Worm (Caenorhabditis elegans) whole organism, L1 larva: ENCODE results near the gene F38B6.4.

Source experiments
- C16A3.4 ChIP-seq: fragments of 150-350 bp; optimal IDR thresholded peaks from 2 replicates; lab custom pipeline; 2014; ENCODE audit warnings: missing biosample characterization, missing genetic modification characterization
- C34B4.2 ChIP-seq: sonication (generic microtip); optimal IDR thresholded peaks from 2 replicates; lab custom pipeline; 2017; ENCODE audit warnings: mild to moderate bottlenecking, missing genetic modification characterization, missing compliant biosample characterization
- Y116A8C.19 ChIP-seq: sonication (generic microtip); optimal IDR thresholded peaks from 2 replicates; lab custom pipeline; 2016; ENCODE audit warnings: missing compliant biosample characterization, missing genetic modification characterization, borderline replicate concordance
- blmp-1 ChIP-seq: fragments of 150-350 bp; optimal IDR thresholded peaks from 2 replicates; lab custom pipeline; 2014; ENCODE audit warnings: missing biosample characterization, missing genetic modification characterization
- ceh-8 ChIP-seq: fragments of 200-800 bp; sonication (Bioruptor generic); optimal IDR thresholded peaks from 2 replicates; lab custom pipeline; 2018; ENCODE audit warnings: mild to moderate bottlenecking, missing genetic modification characterization, moderate library complexity, missing compliant biosample characterization
- ceh-88 ChIP-seq: fragments of 200-800 bp; sonication (Bioruptor generic); IDR thresholded peaks from 2 replicates; pipeline ENCODE4 v1.3.6; 2022; ENCODE audit warnings: missing genetic modification characterization, missing compliant biosample characterization
- ceh-90 ChIP-seq: sonication (generic microtip); optimal IDR thresholded peaks from 2 replicates; lab custom pipeline; 2016; ENCODE audit warnings: missing genetic modification characterization, missing compliant biosample characterization
- efl-1 ChIP-seq, 4 experiments: fragments of 150-350 bp; optimal IDR thresholded peaks in 3 of 4; peaks in 1 of 4; 1 replicate in 1 of 4; 2 replicates in 3 of 4; lab custom pipeline; 2014; ENCODE audit warnings: missing biosample characterization in 2 of 4, missing genetic modification characterization in 2 of 4, missing genetic modification reagents in 2 of 4
- efl-3 ChIP-seq: fragments of 200-800 bp; sonication (Bioruptor generic); optimal IDR thresholded peaks from 2 replicates; lab custom pipeline; 2018; ENCODE audit warnings: mild to moderate bottlenecking, missing genetic modification characterization, missing compliant biosample characterization
- egl-13 ChIP-seq: sonication (generic microtip); optimal IDR thresholded peaks from 2 replicates; lab custom pipeline; 2016; ENCODE audit warnings: missing genotype, missing genetic modification reagents, missing genetic modification characterization, missing compliant biosample characterization
- elt-2 ChIP-seq: sonication (generic microtip); optimal IDR thresholded peaks from 2 replicates; lab custom pipeline; 2016; ENCODE audit warnings: missing genetic modification characterization, mild to moderate bottlenecking, inconsistent platforms, missing compliant biosample characterization, missing genetic modification reagents
- ets-5 ChIP-seq: fragments of 200-800 bp; sonication (Bioruptor generic); IDR thresholded peaks from 2 replicates; pipeline ENCODE4 v1.3.6; 2022; ENCODE audit warnings: missing genetic modification characterization, missing compliant biosample characterization
- fos-1 ChIP-seq: fragments of 150-350 bp; optimal IDR thresholded peaks from 2 replicates; lab custom pipeline; 2014; ENCODE audit warnings: missing biosample characterization, missing genetic modification characterization
- hlh-17 ChIP-seq: fragments of 200-800 bp; sonication (Bioruptor generic); optimal IDR thresholded peaks from 2 replicates; lab custom pipeline; 2018; ENCODE audit warnings: missing genetic modification characterization, mild to moderate bottlenecking, missing compliant biosample characterization, moderate library complexity, borderline replicate concordance
- irx-1 ChIP-seq: sonication (generic microtip); optimal IDR thresholded peaks from 2 replicates; lab custom pipeline; 2016; ENCODE audit warnings: missing genetic modification characterization, missing compliant biosample characterization
- isw-1 ChIP-seq: fragments of 200-800 bp; sonication (Bioruptor generic); IDR thresholded peaks from 2 replicates; pipeline ENCODE4 v1.3.6; 2022; ENCODE audit warnings: missing genetic modification characterization, missing compliant biosample characterization
- lin-13 ChIP-seq: fragments of 150-350 bp; optimal IDR thresholded peaks from 2 replicates; lab custom pipeline; 2014; ENCODE audit warnings: missing biosample characterization, missing genetic modification reagents, missing genetic modification characterization
- lin-35 ChIP-seq, 2 experiments: fragments of 150-350 bp; optimal IDR thresholded peaks; 2 replicates each; lab custom pipeline; 2014; ENCODE audit warnings: missing biosample characterization in 2 of 2, missing genetic modification characterization in 2 of 2, missing genetic modification reagents in 2 of 2
- lin-39 ChIP-seq: fragments of 150-350 bp; optimal IDR thresholded peaks from 2 replicates; lab custom pipeline; 2014; ENCODE audit warnings: missing biosample characterization, missing genetic modification reagents, missing genetic modification characterization
- lsy-2 ChIP-seq, 2 experiments: fragments of 150-350 bp; optimal IDR thresholded peaks; 2 replicates each; lab custom pipeline; 2014; ENCODE audit warnings: missing biosample characterization in 2 of 2, missing genetic modification characterization in 2 of 2
- mdl-1 ChIP-seq, 2 experiments: fragments of 150-350 bp; optimal IDR thresholded peaks; 2 replicates each; lab custom pipeline; 2014 to 2017; ENCODE audit warnings: missing biosample characterization in 2 of 2, missing genetic modification characterization in 2 of 2, inconsistent platforms in 1 of 2
- mep-1 ChIP-seq: fragments of 150-350 bp; optimal IDR thresholded peaks from 2 replicates; lab custom pipeline; 2014; ENCODE audit warnings: missing biosample characterization, missing genetic modification characterization
- nhr-11 ChIP-seq: fragments of 150-350 bp; optimal IDR thresholded peaks from 2 replicates; lab custom pipeline; 2014; ENCODE audit warnings: missing biosample characterization, missing genetic modification characterization
- nhr-12 ChIP-seq: sonication (generic microtip); optimal IDR thresholded peaks from 2 replicates; lab custom pipeline; 2017; ENCODE audit warnings: missing biosample characterization, missing genetic modification characterization
- nhr-19 ChIP-seq: fragments of 200-800 bp; sonication (Bioruptor generic); conservative IDR thresholded peaks from 2 replicates; pipeline ENCODE4 v1.3.6; 2022; ENCODE audit warnings: missing genetic modification characterization, missing compliant biosample characterization
- nhr-20 ChIP-seq: sonication (generic microtip); optimal IDR thresholded peaks from 2 replicates; lab custom pipeline; 2016; ENCODE audit warnings: mild to moderate bottlenecking, missing genetic modification characterization, missing compliant biosample characterization
- nhr-28 ChIP-seq: fragments of 150-350 bp; optimal IDR thresholded peaks from 2 replicates; lab custom pipeline; 2014; ENCODE audit warnings: missing biosample characterization, missing genetic modification characterization
- nhr-47 ChIP-seq: sonication (generic microtip); optimal IDR thresholded peaks from 2 replicates; lab custom pipeline; 2016; ENCODE audit warnings: mild to moderate bottlenecking, missing genetic modification characterization, moderate library complexity, missing compliant biosample characterization
- nhr-85 ChIP-seq: sonication (generic microtip); peaks from one replicate; lab custom pipeline; 2016; ENCODE audit warnings: missing genetic modification characterization, inconsistent platforms, missing compliant biosample characterization
- pag-3 ChIP-seq: sonication (generic microtip); optimal IDR thresholded peaks from 2 replicates; lab custom pipeline; 2017; ENCODE audit warnings: missing genetic modification characterization, mild to moderate bottlenecking, missing compliant biosample characterization, antibody characterized with exemption, borderline replicate concordance; ENCODE audit not compliant: insufficient read depth
- pqm-1 ChIP-seq: sonication (generic microtip); optimal IDR thresholded peaks from 3 replicates; lab custom pipeline; 2017; ENCODE audit warnings: missing biosample characterization, missing genetic modification characterization
- rnt-1 ChIP-seq: sonication (generic microtip); optimal IDR thresholded peaks from 2 replicates; lab custom pipeline; 2016; ENCODE audit warnings: mild to moderate bottlenecking, missing genetic modification characterization, moderate library complexity, missing compliant biosample characterization
- sptf-1 ChIP-seq: fragments of 150-350 bp; optimal IDR thresholded peaks from 2 replicates; lab custom pipeline; 2014; ENCODE audit warnings: missing biosample characterization, missing genetic modification characterization
- sup-37 ChIP-seq: fragments of 200-800 bp; sonication (Bioruptor generic); optimal IDR thresholded peaks from 2 replicates; lab custom pipeline; 2018; ENCODE audit warnings: mild to moderate bottlenecking, missing genetic modification characterization, missing compliant biosample characterization
- tbx-2 ChIP-seq: sonication (generic microtip); optimal IDR thresholded peaks from 2 replicates; lab custom pipeline; 2016; ENCODE audit warnings: missing genetic modification characterization, missing compliant biosample characterization
- tlp-1 ChIP-seq: fragments of 150-350 bp; optimal IDR thresholded peaks from 2 replicates; lab custom pipeline; 2014; ENCODE audit warnings: missing biosample characterization, missing genetic modification characterization
- unc-98 ChIP-seq: fragments of 200-800 bp; sonication (Bioruptor generic); IDR thresholded peaks from 2 replicates; pipeline ENCODE4 v1.3.6; 2022; ENCODE audit warnings: missing genetic modification characterization, missing compliant biosample characterization
- vab-15 ChIP-seq: sonication (generic microtip); optimal IDR thresholded peaks from 2 replicates; lab custom pipeline; 2017; ENCODE audit warnings: missing genotype, mild to moderate bottlenecking, missing genetic modification characterization, missing compliant biosample characterization
- xbp-1 ChIP-seq: sonication (generic microtip); optimal IDR thresholded peaks from 2 replicates; lab custom pipeline; 2016; ENCODE audit warnings: missing genetic modification characterization, missing compliant biosample characterization
- zip-4 ChIP-seq: fragments of 200-800 bp; sonication (Bioruptor generic); optimal IDR thresholded peaks from 2 replicates; lab custom pipeline; 2018; ENCODE audit warnings: mild to moderate bottlenecking, missing genetic modification characterization, moderate library complexity, missing compliant biosample characterization
- ztf-11 ChIP-seq, 2 experiments: sonication (generic microtip); optimal IDR thresholded peaks; 2 replicates each; lab custom pipeline; 2016 to 2017; ENCODE audit warnings: missing genetic modification characterization in 2 of 2, missing biosample characterization in 1 of 2, missing compliant biosample characterization in 1 of 2

F38B6.4 gene

ce11 chrX:6672519-6672918 lies 2.1 kb upstream of the F38B6.4 start, which contains the start of gene col-172:
col-172 (plus strand) TSS chrX:6672819.
- TF ChIP-seq C34B4.2 (tag; lab: Kevin White, UChicago) (no peak), nhr-28 (tag; lab: Kevin White, UChicago) (no peak), efl-3 (no peak), tlp-1 (no peak), fos-1 (tag; lab: Kevin White, UChicago) (no peak), pqm-1 (no peak), xbp-1 (tag; lab: Kevin White, UChicago) (no peak), ceh-90 (tag; lab: Kevin White, UChicago) (no peak), lin-35 (GFP tag; optimal IDR thresholded peaks at IDR 0.05; lab: Kevin White, UChicago) (no peak), lin-39 (tag; lab: Kevin White, UChicago) (no peak), rnt-1 (no peak), C16A3.4 (tag; lab: Kevin White, UChicago) (no peak), nhr-85 (no peak), nhr-19 (GFP tag; lab: Robert Waterston, UW) (no peak), ceh-88 (no peak), isw-1 (GFP tag; lab: Robert Waterston, UW) (no peak), lsy-2 (tag; optimal IDR thresholded peaks at IDR 0.05; lab: Kevin White, UChicago) (no peak), nhr-12 (tag; lab: Kevin White, UChicago) (no peak)
- TF ChIP-seq, all 84 proteins: peak for 0

- no peak for TF ChIP-seq ets-5 (GFP tag; lab: Robert Waterston, UW)
- no peak for TF ChIP-seq nhr-11 (tag; lab: Kevin White, UChicago)
- no peak for TF ChIP-seq sup-37 (GFP tag; lab: Kevin White, UChicago)
- TF ChIP-seq unc-98 (GFP tag; lab: Robert Waterston, UW): no peak
- no peak for TF ChIP-seq lin-13 (GFP tag; lab: Kevin White, UChicago)
- TF ChIP-seq ceh-90 (tag; lab: Kevin White, UChicago): no peak
- no peak for TF ChIP-seq elt-2
- TF ChIP-seq zip-4 (GFP tag; lab: Kevin White, UChicago): no peak
- TF ChIP-seq nhr-19 (GFP tag; lab: Robert Waterston, UW): no peak
- no peak for TF ChIP-seq nhr-20 (tag; lab: Kevin White, UChicago)
- TF ChIP-seq nhr-47 (tag; lab: Kevin White, UChicago): no peak
- TF ChIP-seq, all 84 proteins: peak for 0
These were observed 8.0 kb downstream of the F38B6.4 start, which contains the start of gene F38B6.8 for ce11 chrX:6682683-6683082. F38B6.8 (minus strand) TSS chrX:6682783.

- TF ChIP-seq sptf-1 (no peak), lin-35 (GFP tag; optimal IDR thresholded peaks at IDR 0.05; lab: Kevin White, UChicago) (no peak), efl-1 (optimal IDR thresholded peaks at IDR 0.05; lab: Kevin White, UChicago) (no peak), efl-1 (GFP tag; optimal IDR thresholded peaks at IDR 0.05 in 1 of 2; lab: Kevin White, UChicago) (no peak), blmp-1 (tag; lab: Kevin White, UChicago) (no peak), mep-1 (tag; lab: Kevin White, UChicago) (no peak), pag-3 (tag; lab: Kevin White, UChicago) (no peak), ztf-11 (tag; optimal IDR thresholded peaks at IDR 0.05; lab: Kevin White, UChicago) (no peak), vab-15 (tag; lab: Kevin White, UChicago) (peak; percentile 1), mdl-1 (tag; optimal IDR thresholded peaks at IDR 0.05; lab: Kevin White, UChicago) (no peak), ceh-8 (GFP tag; lab: Kevin White, UChicago) (no peak), nhr-12 (tag; lab: Kevin White, UChicago) (no peak), xbp-1 (tag; lab: Kevin White, UChicago) (no peak), ceh-90 (tag; lab: Kevin White, UChicago) (no peak), hlh-17 (GFP tag; lab: Kevin White, UChicago) (no peak), egl-13 (tag; lab: Kevin White, UChicago) (peak; percentile 36), irx-1 (tag; lab: Kevin White, UChicago) (no peak), tbx-2 (tag; lab: Kevin White, UChicago) (peak; percentile 29), C16A3.4 (tag; lab: Kevin White, UChicago) (no peak), nhr-19 (GFP tag; lab: Robert Waterston, UW) (no peak), Y116A8C.19 (no peak), efl-3 (no peak)
These were observed 12.7 kb downstream of the F38B6.4 start for ce11 chrX:6687345-6687744.
